Fruit fly (Drosophila melanogaster): ENCODE data around the gene lmgA.
A peak's percentile ranks its signal among the peaks of the same experiment; 100 is the strongest.

lmgA gene

DNA sequence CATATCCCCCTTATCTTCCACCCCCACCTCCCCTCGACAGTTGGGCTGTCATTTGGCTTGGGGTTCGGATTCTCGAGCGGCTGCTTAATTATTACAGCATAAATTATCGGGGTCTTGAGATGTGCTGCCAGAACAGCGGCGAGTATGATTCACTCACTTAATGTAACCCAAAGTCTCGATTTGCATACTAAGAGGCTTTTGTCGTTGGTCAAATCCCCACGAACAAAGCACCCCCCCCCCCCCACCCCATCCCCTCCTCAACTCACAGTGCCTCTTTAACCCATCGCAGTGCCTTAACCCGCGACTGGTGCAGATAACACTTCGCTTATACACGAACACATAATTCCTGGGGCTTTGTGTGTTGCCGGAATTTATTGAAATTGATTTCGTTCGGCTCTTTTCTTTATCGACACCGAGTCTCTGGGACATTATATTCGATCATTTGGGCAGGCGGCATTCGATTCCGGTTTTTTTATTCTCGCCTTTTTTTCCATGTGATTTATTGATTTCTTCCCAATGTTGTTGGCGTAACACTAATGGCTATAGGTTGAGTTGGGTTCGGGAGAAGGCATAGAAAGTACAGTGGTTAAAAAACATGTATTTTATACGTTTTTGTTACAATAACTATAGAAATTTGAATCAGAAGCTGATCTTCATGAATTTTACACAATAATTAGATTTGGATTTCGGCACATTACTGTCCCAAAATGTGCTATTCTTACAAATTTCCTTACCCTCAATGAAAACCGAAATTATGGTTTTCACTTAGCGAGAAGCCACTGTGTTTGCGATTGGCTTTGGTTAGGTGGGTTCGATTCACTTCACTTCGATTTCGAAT lies 25.6 kb upstream of the lmgA start (continued):
- TF ChIP-seq Kr (GFP tag; optimal IDR thresholded peaks at IDR 0.05) (no peak), CG6683 (GFP tag; optimal IDR thresholded peaks at IDR 0.05) (no peak), Pdp1 (GFP tag; optimal IDR thresholded peaks at IDR 0.05) (peak; percentile 29 to 49), CG15514 (GFP tag; optimal IDR thresholded peaks at IDR 0.05) (no peak), tll (GFP tag; optimal IDR thresholded peaks at IDR 0.05) (no peak), slp2 (GFP tag; optimal IDR thresholded peaks at IDR 0.05) (no peak), cwo (GFP tag; optimal IDR thresholded peaks at IDR 0.05) (no peak), CG2120 (GFP tag; optimal IDR thresholded peaks at IDR 0.05) (peak; percentile 39), CG10431 (GFP tag; optimal IDR thresholded peaks at IDR 0.05) (no peak), CG14965 (GFP tag; optimal IDR thresholded peaks at IDR 0.05; ENCODE audit: borderline replicate concordance) (no peak), Med (GFP tag) (peak; percentile 85), CG32767 (GFP tag; IDR thresholded peaks at IDR 0.05) (no peak), Myb (GFP tag; optimal IDR thresholded peaks at IDR 0.05) (peak; percentile 32), ac (GFP tag; optimal IDR thresholded peaks at IDR 0.05) (no peak), Dek (tag; optimal IDR thresholded peaks at IDR 0.05) (no peak), dmrt11E (tag; optimal IDR thresholded peaks at IDR 0.05) (peak; percentile 61), CG2889 (GFP tag; IDR thresholded peaks at IDR 0.05) (no peak), Doc2 (GFP tag; IDR thresholded peaks at IDR 0.05) (no peak), crol (GFP tag; IDR thresholded peaks at IDR 0.05) (peak; percentile 88), Rx (GFP tag; IDR thresholded peaks at IDR 0.05) (no peak), CG33557 (GFP tag; optimal IDR thresholded peaks at IDR 0.05) (peak; percentile 49), vvl (GFP tag; IDR thresholded peaks at IDR 0.05) (peak; percentile 80), Meics (GFP tag; optimal IDR thresholded peaks at IDR 0.05) (peak; percentile 31), CG31365 (tag; optimal IDR thresholded peaks at IDR 0.05) (no peak), CG4424 (GFP tag; optimal IDR thresholded peaks at IDR 0.05) (peak; percentile 42), Vsx1 (GFP tag; optimal IDR thresholded peaks at IDR 0.05) (no peak), ci (GFP tag; IDR thresholded peaks at IDR 0.05) (no peak), p53 (GFP tag; optimal IDR thresholded peaks at IDR 0.05) (no peak), Dfd (GFP tag; optimal IDR thresholded peaks at IDR 0.05) (no peak), psq (GFP tag; optimal IDR thresholded peaks at IDR 0.05) (no peak), Deaf1 (tag; optimal IDR thresholded peaks at IDR 0.05) (peak; percentile 71), CG13894 (tag; optimal IDR thresholded peaks at IDR 0.05) (no peak), h (optimal IDR thresholded peaks at IDR 0.05) (no peak), stwl (tag; optimal IDR thresholded peaks at IDR 0.05) (no peak), ap (GFP tag; IDR thresholded peaks at IDR 0.05) (no peak), CG14050 (GFP tag; IDR thresholded peaks at IDR 0.05) (no peak), prd (optimal IDR thresholded peaks at IDR 0.05) (no peak), prd (GFP tag; IDR thresholded peaks at IDR 0.05) (peak; percentile 53; the same call in 1 of the 3 replicates), Doc3 (GFP tag; IDR thresholded peaks at IDR 0.05; ENCODE audit: partially characterized antibody) (no peak), Hr39 (optimal IDR thresholded peaks at IDR 0.05) (no peak), sd (tag; optimal IDR thresholded peaks at IDR 0.05) (peak; percentile 79), CG31388 (GFP tag; optimal IDR thresholded peaks at IDR 0.05) (no peak), Dip3 (GFP tag; optimal IDR thresholded peaks at IDR 0.05) (peak; percentile 19), bowl (GFP tag; IDR thresholded peaks at IDR 0.05) (no peak), Jarid2 (GFP tag; optimal IDR thresholded peaks at IDR 0.05) (no peak), CG7271 (tag; optimal IDR thresholded peaks at IDR 0.05) (no peak), gfzf (GFP tag; optimal IDR thresholded peaks at IDR 0.05) (no peak), H2.0 (GFP tag; IDR thresholded peaks at IDR 0.05) (no peak), cad (GFP tag; optimal IDR thresholded peaks at IDR 0.05) (no peak)
